Worm (Caenorhabditis elegans) whole organism, L4 larva: ENCODE results near the gene R09D1.13.

Source experiments
- F26F4.8 ChIP-seq: fragments of 200-800 bp; sonication (Bioruptor generic); conservative IDR thresholded peaks from 2 replicates; pipeline ENCODE4 v1.3.6; 2022; ENCODE audit warnings: missing genetic modification characterization, missing compliant biosample characterization
- ZK546.5 ChIP-seq, 2 experiments: sonication (generic microtip); optimal IDR thresholded peaks; 2 replicates each; lab custom pipeline; 2017; ENCODE audit warnings: missing biosample characterization in 2 of 2, missing genetic modification characterization in 2 of 2
- aly-2 ChIP-seq: sonication (generic microtip); optimal IDR thresholded peaks from 2 replicates; lab custom pipeline; 2018; ENCODE audit warnings: missing biosample characterization, missing genetic modification characterization
- ceh-20 ChIP-seq: fragments of 200-800 bp; sonication (Bioruptor generic); IDR thresholded peaks from 2 replicates; pipeline ENCODE4 v1.3.6; 2022; ENCODE audit warnings: missing genetic modification reagents, missing genetic modification characterization, missing compliant biosample characterization
- ceh-62 ChIP-seq: sonication (generic microtip); optimal IDR thresholded peaks from 2 replicates; lab custom pipeline; 2017; ENCODE audit warnings: missing biosample characterization, missing genetic modification characterization
- ceh-82 ChIP-seq: sonication (generic microtip); optimal IDR thresholded peaks from 2 replicates; lab custom pipeline; 2017; ENCODE audit warnings: missing biosample characterization, missing genetic modification characterization
- ces-1 ChIP-seq: fragments of 150-350 bp; sonication (generic microtip); optimal IDR thresholded peaks from 4 replicates; lab custom pipeline; 2014; ENCODE audit warnings: missing biosample characterization, missing genetic modification reagents, missing genetic modification characterization
- daf-12 ChIP-seq: fragments of 150-350 bp; optimal IDR thresholded peaks from 2 replicates; lab custom pipeline; 2014; ENCODE audit warnings: missing biosample characterization, missing genetic modification reagents, missing genetic modification characterization
- daf-16 ChIP-seq, 3 experiments: sonication (generic microtip); optimal IDR thresholded peaks; 2 replicates each; lab custom pipeline; 2016 to 2017; ENCODE audit warnings: missing genetic modification characterization in 3 of 3, missing genetic modification reagents in 3 of 3, mild to moderate bottlenecking in 2 of 3, missing compliant biosample characterization in 2 of 3, missing biosample characterization in 1 of 3, moderate library complexity in 1 of 3
- dmd-6 ChIP-seq: fragments of 200-800 bp; sonication (Bioruptor generic); IDR thresholded peaks from 2 replicates; pipeline ENCODE4 v1.3.6; 2022; ENCODE audit warnings: missing genetic modification reagents, missing genetic modification characterization, missing compliant biosample characterization
- duxl-1 ChIP-seq: sonication (generic microtip); optimal IDR thresholded peaks from 2 replicates; lab custom pipeline; 2016; ENCODE audit warnings: mild to moderate bottlenecking, missing genetic modification characterization, moderate library complexity, missing compliant biosample characterization; ENCODE audit not compliant: poor library complexity
- dve-1 ChIP-seq: sonication (generic microtip); optimal IDR thresholded peaks from 2 replicates; lab custom pipeline; 2017; ENCODE audit warnings: antibody characterized with exemption, mild to moderate bottlenecking, missing genetic modification characterization, missing compliant biosample characterization; ENCODE audit not compliant: insufficient read depth
- fos-1 ChIP-seq: fragments of 150-350 bp; optimal IDR thresholded peaks from 2 replicates; lab custom pipeline; 2014; ENCODE audit warnings: missing biosample characterization, missing genetic modification characterization
- hlh-11 ChIP-seq: fragments of 200-800 bp; sonication (Bioruptor generic); optimal IDR thresholded peaks from 2 replicates; lab custom pipeline; 2018; ENCODE audit warnings: mild to moderate bottlenecking, missing genetic modification characterization, missing compliant biosample characterization
- hlh-30 ChIP-seq: sonication (generic microtip); optimal IDR thresholded peaks from 2 replicates; lab custom pipeline; 2017; ENCODE audit warnings: antibody characterized with exemption, mild to moderate bottlenecking, missing genetic modification characterization, missing compliant biosample characterization; ENCODE audit not compliant: insufficient read depth
- lin-29 ChIP-seq: fragments of 200-800 bp; sonication (Bioruptor generic); IDR thresholded peaks from 2 replicates; pipeline ENCODE4 v1.3.6; 2022; ENCODE audit warnings: missing genetic modification reagents, missing genetic modification characterization, missing compliant biosample characterization
- lin-38 ChIP-seq: fragments of 200-800 bp; sonication (Bioruptor generic); IDR thresholded peaks from 2 replicates; pipeline ENCODE4 v1.3.6; 2022; ENCODE audit warnings: missing genetic modification reagents, missing genetic modification characterization, missing compliant biosample characterization
- lsy-2 ChIP-seq, 2 experiments: fragments of 150-350 bp in 1 of 2; sonication (generic microtip) in 1 of 2; optimal IDR thresholded peaks; 2 replicates each; lab custom pipeline; 2014 to 2017; ENCODE audit warnings: missing biosample characterization in 2 of 2, missing genetic modification characterization in 2 of 2
- mdt-29 ChIP-seq: fragments of 200-800 bp; sonication (Bioruptor generic); IDR thresholded peaks from 2 replicates; pipeline ENCODE4 v1.3.6; 2022; ENCODE audit warnings: missing genetic modification reagents, missing genetic modification characterization, missing compliant biosample characterization
- mes-2 ChIP-seq: sonication (generic microtip); optimal IDR thresholded peaks from 2 replicates; lab custom pipeline; 2016; ENCODE audit warnings: missing genotype, mild to moderate bottlenecking, missing genetic modification characterization, missing compliant biosample characterization; ENCODE audit not compliant: poor library complexity, severe bottlenecking
- mxl-3 ChIP-seq: fragments of 200-800 bp; sonication (Bioruptor generic); optimal IDR thresholded peaks from 2 replicates; lab custom pipeline; 2018; ENCODE audit warnings: mild to moderate bottlenecking, missing genetic modification characterization, missing compliant biosample characterization
- nhr-102 ChIP-seq: sonication (generic microtip); optimal IDR thresholded peaks from 2 replicates; lab custom pipeline; 2016; ENCODE audit warnings: mild to moderate bottlenecking, missing genetic modification characterization, moderate library complexity, missing compliant biosample characterization
- nhr-11 ChIP-seq: fragments of 150-350 bp; optimal IDR thresholded peaks from 2 replicates; lab custom pipeline; 2014; ENCODE audit warnings: missing biosample characterization, missing genetic modification characterization
- nhr-25 ChIP-seq: sonication (generic microtip); optimal IDR thresholded peaks from 2 replicates; lab custom pipeline; 2017; ENCODE audit warnings: missing genetic modification characterization, mild to moderate bottlenecking, missing compliant biosample characterization, antibody characterized with exemption, moderate library complexity, borderline replicate concordance; ENCODE audit not compliant: insufficient read depth
- nhr-28 ChIP-seq: fragments of 150-350 bp; optimal IDR thresholded peaks from 2 replicates; lab custom pipeline; 2014; ENCODE audit warnings: missing biosample characterization, missing genetic modification characterization
- nhr-6 ChIP-seq: fragments of 150-350 bp; optimal IDR thresholded peaks from 2 replicates; lab custom pipeline; 2014; ENCODE audit warnings: missing biosample characterization, missing genetic modification characterization
- nhr-76 ChIP-seq: fragments of 150-350 bp; optimal IDR thresholded peaks from 2 replicates; lab custom pipeline; 2014; ENCODE audit warnings: missing biosample characterization, missing genetic modification characterization
- nhr-77 ChIP-seq: fragments of 150-350 bp; optimal IDR thresholded peaks from 2 replicates; lab custom pipeline; 2014; ENCODE audit warnings: missing biosample characterization, missing genetic modification characterization
- php-3 ChIP-seq: fragments of 200-800 bp; sonication (Bioruptor generic); IDR thresholded peaks from 2 replicates; pipeline ENCODE4 v1.3.6; 2022; ENCODE audit warnings: missing genetic modification reagents, missing genetic modification characterization, missing compliant biosample characterization
- pqm-1 ChIP-seq: sonication (generic microtip); optimal IDR thresholded peaks from 2 replicates; lab custom pipeline; 2017; ENCODE audit warnings: missing biosample characterization, missing genetic modification characterization
- saeg-2 ChIP-seq: fragments of 200-800 bp; sonication (Bioruptor generic); IDR thresholded peaks from 2 replicates; pipeline ENCODE4 v1.3.6; 2022; ENCODE audit warnings: missing genetic modification reagents, missing genetic modification characterization, missing compliant biosample characterization
- spr-3 ChIP-seq: fragments of 200-800 bp; sonication (Bioruptor generic); optimal IDR thresholded peaks from 2 replicates; lab custom pipeline; 2018; ENCODE audit warnings: mild to moderate bottlenecking, missing genetic modification characterization, missing compliant biosample characterization
- unc-62 ChIP-seq, 3 experiments: fragments of 150-350 bp in 1 of 3; sonication (generic microtip); optimal IDR thresholded peaks in 2 of 3; peaks in 1 of 3; 1 replicate in 1 of 3; 2 replicates in 2 of 3; lab custom pipeline; 2014 to 2017; ENCODE audit warnings: missing biosample characterization in 3 of 3, missing genetic modification characterization in 3 of 3, missing genetic modification reagents in 3 of 3, missing genotype in 1 of 3
- zag-1 ChIP-seq: fragments of 150-350 bp; optimal IDR thresholded peaks from 2 replicates; lab custom pipeline; 2014; ENCODE audit warnings: missing biosample characterization, missing genetic modification characterization
- zfp-3 ChIP-seq: fragments of 200-800 bp; sonication (Bioruptor generic); conservative IDR thresholded peaks from 2 replicates; pipeline ENCODE4 v1.3.6; 2022; ENCODE audit warnings: missing genetic modification reagents, missing genetic modification characterization, missing compliant biosample characterization

The R09D1.13 gene

DNA sequence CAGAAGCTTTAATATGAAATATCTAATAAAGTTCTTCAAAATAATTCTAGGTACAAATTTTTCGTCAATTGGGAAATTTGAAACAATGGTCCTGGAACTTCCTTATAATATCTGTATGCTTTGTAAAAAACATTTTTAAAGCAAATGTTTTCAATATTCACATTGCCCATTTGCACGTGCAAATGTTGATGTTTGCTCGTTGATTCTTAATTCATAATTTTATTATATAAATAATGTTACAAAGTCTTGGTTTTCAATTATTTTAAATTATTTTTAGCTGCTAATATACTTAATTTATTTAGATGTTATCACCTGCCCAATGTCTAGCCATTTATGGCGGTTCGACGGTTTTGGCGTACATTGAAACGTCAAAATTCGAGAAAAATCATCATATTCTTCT is 23.3 kb downstream of the R09D1.13 start, which contains the start of gene M176.11:
TSS of gene M176.11 (plus strand) at position 301 of the 400 bp plus-strand sequence.
- TF ChIP-seq F26F4.8 (GFP tag; lab: Robert Waterston, UW): no peak
- TF ChIP-seq lin-29 (GFP tag; lab: Robert Waterston, UW): no peak
- no peak for TF ChIP-seq lin-38 (GFP tag; lab: Robert Waterston, UW)
- no peak for TF ChIP-seq spr-3 (GFP tag; lab: Kevin White, UChicago)
- no peak for TF ChIP-seq dve-1
- TF ChIP-seq php-3: no peak
- no peak for TF ChIP-seq ces-1
- no peak for TF ChIP-seq mdt-29
- no peak for TF ChIP-seq ZK546.5 (tag; optimal IDR thresholded peaks at IDR 0.05; lab: Kevin White, UChicago)
- no peak for TF ChIP-seq saeg-2 (GFP tag; lab: Robert Waterston, UW)
- TF ChIP-seq ceh-20 (GFP tag; lab: Robert Waterston, UW): no peak
- no peak for TF ChIP-seq nhr-102
- no peak for TF ChIP-seq duxl-1
- TF ChIP-seq fos-1 (tag; lab: Kevin White, UChicago): no peak
- no peak for TF ChIP-seq aly-2 (tag; lab: Kevin White, UChicago)
- TF ChIP-seq ceh-62 (tag; lab: Kevin White, UChicago): no peak
- no peak for TF ChIP-seq lsy-2 (tag; optimal IDR thresholded peaks at IDR 0.05; lab: Kevin White, UChicago)
- no peak for TF ChIP-seq zfp-3 (GFP tag; lab: Robert Waterston, UW)
- TF ChIP-seq daf-12 (tag; lab: Kevin White, UChicago): no peak

DNA sequence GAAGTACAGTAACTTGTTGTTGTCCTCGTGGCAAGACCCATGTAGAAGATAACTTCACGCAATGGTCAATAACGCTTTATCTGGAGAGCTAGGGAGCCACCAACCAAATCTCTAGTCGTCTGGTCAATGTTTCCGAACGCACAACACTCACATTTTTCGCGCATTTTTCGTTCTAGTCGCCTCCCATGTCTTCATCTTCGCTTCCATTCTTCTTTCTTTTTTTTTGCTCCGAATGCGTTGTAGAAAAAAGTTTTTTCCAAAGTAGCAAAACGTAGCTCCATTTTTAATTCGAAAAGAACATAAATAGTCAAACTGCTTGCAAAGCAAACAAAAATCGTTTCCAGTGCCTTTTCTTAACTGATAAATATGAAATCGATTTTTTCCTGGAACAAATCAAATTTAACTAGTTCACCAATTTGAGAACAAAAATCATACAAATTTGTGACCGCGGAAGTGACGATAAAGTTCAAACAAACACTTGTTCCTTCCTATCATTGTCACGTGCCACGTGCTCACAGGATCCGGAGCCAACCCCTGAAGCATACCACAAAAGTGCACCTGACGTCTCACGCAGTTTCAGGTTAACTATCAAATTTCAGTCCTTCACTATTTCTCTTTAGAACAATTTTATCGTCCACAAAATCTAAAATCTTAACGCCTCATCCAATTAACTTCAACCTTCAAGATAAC is 26.3 kb downstream of the R09D1.13 start:
- peak; percentile 58 for TF ChIP-seq dmd-6 (GFP tag; lab: Robert Waterston, UW)
- TF ChIP-seq zag-1 (tag; lab: Kevin White, UChicago): no peak
- peak in 1 of 2 experiments; percentile 91 for TF ChIP-seq unc-62 (GFP tag; optimal IDR thresholded peaks at IDR 0.05 in 1 of 2; lab: Kevin White, UChicago)
- TF ChIP-seq unc-62 (tag; optimal IDR thresholded peaks at IDR 0.05; lab: Kevin White, UChicago): no peak
- peak; percentile 24 for TF ChIP-seq hlh-30
- peak; percentile 37 for TF ChIP-seq nhr-28
- no peak for TF ChIP-seq daf-16 (GFP tag; optimal IDR thresholded peaks at IDR 0.05; lab: Kevin White, UChicago)
- TF ChIP-seq daf-16 (tag; optimal IDR thresholded peaks at IDR 0.05; lab: Kevin White, UChicago): peak; percentile 10
- peak; percentile 3 for TF ChIP-seq hlh-11 (tag; lab: Kevin White, UChicago)
- no peak for TF ChIP-seq nhr-76 (tag; lab: Kevin White, UChicago)
- TF ChIP-seq, all 104 proteins: peak for 6

DNA sequence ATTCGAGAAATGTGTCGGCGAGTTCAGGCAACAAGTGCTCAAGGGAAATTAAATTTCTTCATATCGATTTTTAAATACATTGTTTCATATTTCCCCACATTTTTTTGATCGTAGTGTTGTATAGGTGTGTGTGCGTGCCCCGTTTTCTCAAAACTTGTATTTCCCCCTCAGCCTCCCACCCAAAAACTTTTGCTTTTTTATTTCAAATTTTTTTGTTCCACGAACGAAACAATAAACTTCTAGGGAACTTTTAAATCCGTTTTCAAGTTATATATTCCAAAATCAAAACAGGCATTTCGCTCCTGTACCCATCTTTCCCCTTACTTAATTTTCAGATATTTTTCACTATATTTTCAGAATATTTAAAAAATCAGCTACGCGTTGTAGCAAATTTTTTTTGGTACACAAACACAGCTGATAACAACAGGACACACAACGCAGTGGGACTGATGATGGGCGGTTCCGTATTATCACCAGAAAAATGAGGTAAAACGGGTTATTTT is 27.2 kb downstream of the R09D1.13 start, which contains the start of the genes M176.4 and M176.16:
TSS of gene M176.4 (plus strand) at position 301 of the 503 bp plus-strand sequence.
TSS of gene M176.16 (plus strand) at position 453 of the 503 bp plus-strand sequence.
- TF ChIP-seq daf-16 (GFP tag; optimal IDR thresholded peaks at IDR 0.05; lab: Kevin White, UChicago): no peak
- peak; percentile 40 for TF ChIP-seq daf-16 (tag; optimal IDR thresholded peaks at IDR 0.05; lab: Kevin White, UChicago)
- TF ChIP-seq nhr-77 (tag; lab: Kevin White, UChicago): peak; percentile 7
- no peak for TF ChIP-seq php-3
- TF ChIP-seq nhr-25 (tag; lab: Kevin White, UChicago): no peak
- TF ChIP-seq nhr-11: no peak
- peak; percentile 30 for TF ChIP-seq pqm-1 (tag; lab: Kevin White, UChicago)
- no peak for TF ChIP-seq nhr-6 (tag; lab: Kevin White, UChicago)
- peak; percentile 18 for TF ChIP-seq mes-2 (tag; lab: Kevin White, UChicago)
- no peak for TF ChIP-seq lsy-2 (tag; optimal IDR thresholded peaks at IDR 0.05; lab: Kevin White, UChicago)
- TF ChIP-seq mxl-3 (GFP tag; lab: Kevin White, UChicago): no peak
- no peak for TF ChIP-seq ceh-82 (tag; lab: Kevin White, UChicago)
- no peak for TF ChIP-seq mdt-29
